Worm (Caenorhabditis elegans) whole organism, L2 larva: ENCODE data around the gene T19B10.12.

Experiments used
- F13H6.1 ChIP-seq: sonication (generic microtip); optimal IDR thresholded peaks from 2 replicates; lab custom pipeline; 2016; ENCODE audit warnings: missing genetic modification characterization, missing compliant biosample characterization
- R02D3.7 ChIP-seq: fragments of 150-350 bp; optimal IDR thresholded peaks from 2 replicates; lab custom pipeline; 2014; ENCODE audit warnings: missing biosample characterization, missing genetic modification characterization
- Y55F3AM.14 ChIP-seq: fragments of 200-800 bp; sonication (Bioruptor generic); optimal IDR thresholded peaks from 2 replicates; lab custom pipeline; 2018; ENCODE audit warnings: mild to moderate bottlenecking, missing genetic modification characterization, missing compliant biosample characterization
- ZK546.5 ChIP-seq: sonication (generic microtip); optimal IDR thresholded peaks from 2 replicates; lab custom pipeline; 2017; ENCODE audit warnings: missing biosample characterization, missing genetic modification characterization
- alr-1 ChIP-seq: fragments of 150-350 bp; optimal IDR thresholded peaks from 2 replicates; lab custom pipeline; 2014; ENCODE audit warnings: missing biosample characterization, missing genetic modification characterization
- aly-2 ChIP-seq: fragments of 150-350 bp; optimal IDR thresholded peaks from 2 replicates; lab custom pipeline; 2014; ENCODE audit warnings: missing biosample characterization, missing genetic modification characterization
- ama-1 ChIP-seq: fragments of 150-350 bp; optimal IDR thresholded peaks from 2 replicates; lab custom pipeline; 2018; ENCODE audit warnings: inconsistent platforms
- ceh-82 ChIP-seq: fragments of 150-350 bp; optimal IDR thresholded peaks from 2 replicates; lab custom pipeline; 2014; ENCODE audit warnings: missing biosample characterization, missing genetic modification characterization
- dmd-4 ChIP-seq: sonication (generic microtip); optimal IDR thresholded peaks from 2 replicates; lab custom pipeline; 2017; ENCODE audit warnings: missing biosample characterization, missing genetic modification characterization
- egl-27 ChIP-seq: sonication (generic microtip); optimal IDR thresholded peaks from 3 replicates; lab custom pipeline; 2017; ENCODE audit warnings: missing biosample characterization, missing genetic modification reagents, missing genetic modification characterization
- elt-3 ChIP-seq: sonication (generic microtip); optimal IDR thresholded peaks from 2 replicates; lab custom pipeline; 2017; ENCODE audit warnings: missing biosample characterization, missing genetic modification characterization
- fos-1 ChIP-seq: fragments of 150-350 bp; optimal IDR thresholded peaks from 2 replicates; lab custom pipeline; 2014; ENCODE audit warnings: missing biosample characterization, missing genetic modification characterization
- gmeb-1 ChIP-seq: fragments of 150-350 bp; optimal IDR thresholded peaks from 2 replicates; lab custom pipeline; 2014; ENCODE audit warnings: missing biosample characterization, missing genetic modification characterization
- lin-13 ChIP-seq: fragments of 150-350 bp; optimal IDR thresholded peaks from 2 replicates; lab custom pipeline; 2014; ENCODE audit warnings: missing biosample characterization, missing genetic modification reagents, missing genetic modification characterization
- lin-39 ChIP-seq: fragments of 150-350 bp; optimal IDR thresholded peaks from 2 replicates; lab custom pipeline; 2014; ENCODE audit warnings: missing biosample characterization, missing genetic modification reagents, missing genetic modification characterization
- mab-5 ChIP-seq: fragments of 150-350 bp; optimal IDR thresholded peaks from 2 replicates; lab custom pipeline; 2014; ENCODE audit warnings: missing biosample characterization, missing genetic modification characterization
- mbf-1 ChIP-seq: sonication (generic microtip); optimal IDR thresholded peaks from 2 replicates; lab custom pipeline; 2017; ENCODE audit warnings: missing biosample characterization, missing genetic modification characterization
- mdl-1 ChIP-seq, 2 experiments: fragments of 150-350 bp in 1 of 2; sonication (generic microtip) in 1 of 2; optimal IDR thresholded peaks; 2 replicates each; lab custom pipeline; 2017; ENCODE audit warnings: missing biosample characterization in 2 of 2, missing genetic modification characterization in 2 of 2
- nhr-10 ChIP-seq: sonication (generic microtip); optimal IDR thresholded peaks from 2 replicates; lab custom pipeline; 2017; ENCODE audit warnings: missing biosample characterization, missing genetic modification characterization
- nhr-11 ChIP-seq: fragments of 150-350 bp; optimal IDR thresholded peaks from 2 replicates; lab custom pipeline; 2014; ENCODE audit warnings: missing biosample characterization, missing genetic modification characterization
- nhr-129 ChIP-seq: fragments of 150-350 bp; optimal IDR thresholded peaks from 2 replicates; lab custom pipeline; 2014; ENCODE audit warnings: missing biosample characterization, missing genetic modification characterization
- nhr-21 ChIP-seq: fragments of 150-350 bp; optimal IDR thresholded peaks from 2 replicates; lab custom pipeline; 2014; ENCODE audit warnings: missing biosample characterization, missing genetic modification characterization
- nhr-23 ChIP-seq: fragments of 150-350 bp; optimal IDR thresholded peaks from 2 replicates; lab custom pipeline; 2014; ENCODE audit warnings: missing biosample characterization, missing genetic modification reagents, missing genetic modification characterization
- nhr-237 ChIP-seq: fragments of 150-350 bp; optimal IDR thresholded peaks from 2 replicates; lab custom pipeline; 2014; ENCODE audit warnings: missing biosample characterization, missing genetic modification characterization
- nhr-25 ChIP-seq: fragments of 150-350 bp; sonication (generic microtip); optimal IDR thresholded peaks from 3 replicates; lab custom pipeline; 2014; ENCODE audit warnings: missing biosample characterization, missing genetic modification characterization
- nhr-6 ChIP-seq: fragments of 150-350 bp; optimal IDR thresholded peaks from 2 replicates; lab custom pipeline; 2014; ENCODE audit warnings: missing biosample characterization, missing genetic modification characterization
- peb-1 ChIP-seq: fragments of 150-350 bp; optimal IDR thresholded peaks from 2 replicates; lab custom pipeline; 2014; ENCODE audit warnings: missing biosample characterization, missing genetic modification characterization
- sem-4 ChIP-seq: fragments of 150-350 bp; optimal IDR thresholded peaks from 2 replicates; lab custom pipeline; 2014; ENCODE audit warnings: missing biosample characterization, missing genetic modification reagents, missing genetic modification characterization
- skn-1 ChIP-seq: sonication (generic microtip); optimal IDR thresholded peaks from 2 replicates; lab custom pipeline; 2017; ENCODE audit warnings: missing biosample characterization, missing genetic modification characterization
- sma-9 ChIP-seq, 2 experiments: fragments of 150-350 bp in 1 of 2; sonication (generic microtip) in 1 of 2; optimal IDR thresholded peaks; 2 replicates each; lab custom pipeline; 2014 to 2016; ENCODE audit warnings: missing genetic modification characterization in 2 of 2, mild to moderate bottlenecking in 1 of 2, missing biosample characterization in 1 of 2, missing compliant biosample characterization in 1 of 2, missing genetic modification reagents in 1 of 2, moderate library complexity in 1 of 2
- snpc-4 ChIP-seq: fragments of 150-350 bp; optimal IDR thresholded peaks from 2 replicates; lab custom pipeline; 2014; ENCODE audit warnings: missing biosample characterization, missing genetic modification characterization
- unc-55 ChIP-seq: fragments of 150-350 bp; sonication (generic microtip); optimal IDR thresholded peaks from 3 replicates; lab custom pipeline; 2014; ENCODE audit warnings: missing biosample characterization, missing genetic modification reagents, missing genetic modification characterization
- unc-62 ChIP-seq: fragments of 150-350 bp; optimal IDR thresholded peaks from 2 replicates; lab custom pipeline; 2014; ENCODE audit warnings: missing biosample characterization, missing genetic modification reagents, missing genetic modification characterization
- ztf-1 ChIP-seq: fragments of 200-800 bp; sonication (Bioruptor generic); conservative IDR thresholded peaks from 2 replicates; pipeline ENCODE4 v1.3.6; 2022; ENCODE audit warnings: missing genetic modification characterization, missing compliant biosample characterization
- ztf-11 ChIP-seq: sonication (generic microtip); optimal IDR thresholded peaks from 2 replicates; lab custom pipeline; 2017; ENCODE audit warnings: missing biosample characterization, missing genetic modification characterization

T19B10.12 gene

DNA sequence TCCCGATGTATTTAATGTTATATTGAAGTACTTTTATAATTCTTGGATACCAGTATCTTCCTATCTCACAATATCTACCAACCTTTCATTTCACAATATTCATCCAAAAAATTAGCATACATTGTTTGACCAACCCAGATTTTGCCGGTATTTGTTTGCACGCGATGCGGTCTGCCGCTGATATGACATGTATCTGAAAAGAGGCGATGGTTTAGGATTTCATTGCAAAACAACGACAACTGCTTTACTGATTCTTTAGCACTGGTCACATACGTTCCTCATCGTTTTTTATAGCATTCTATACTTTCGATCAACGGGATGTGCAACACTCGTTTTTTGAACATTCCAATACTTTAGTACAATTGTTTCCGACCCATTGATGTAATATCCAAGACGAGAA lies 3.0 kb upstream of the T19B10.12 start, which contains the start of gene mam-4:
mam-4 (plus strand) TSS at position 301 of the 400 bp plus-strand sequence.
- TF ChIP-seq nhr-23 (tag; lab: Kevin White, UChicago), result no peak
- TF ChIP-seq, all 48 proteins: peak for 0

- TF ChIP-seq F13H6.1 (tag; lab: Kevin White, UChicago) (no peak), lin-13 (GFP tag; lab: Kevin White, UChicago) (no peak), snpc-4 (no peak), ZK546.5 (tag; lab: Kevin White, UChicago) (no peak), ama-1 (lab: Kevin White, UChicago) (no peak), ztf-11 (tag; lab: Kevin White, UChicago) (no peak), alr-1 (tag; lab: Kevin White, UChicago) (no peak), ztf-1 (GFP tag; lab: Robert Waterston, UW) (no peak), peb-1 (tag; lab: Kevin White, UChicago) (no peak), elt-3 (tag; lab: Kevin White, UChicago) (no peak), gmeb-1 (no peak), dmd-4 (tag; lab: Kevin White, UChicago) (no peak), lin-39 (no peak), nhr-25 (tag; lab: Kevin White, UChicago) (no peak), mdl-1 (tag; optimal IDR thresholded peaks at IDR 0.05; lab: Kevin White, UChicago) (no peak), Y55F3AM.14 (no peak), nhr-23 (tag; lab: Kevin White, UChicago) (no peak)
Measured at ce11 chrV:11251798-11252197, 963 bp downstream of the T19B10.12 start.

ce11 chrV:11252429-11252828 lies 1.6 kb downstream of the T19B10.12 start, which contains the start of gene srsx-33:
TSS of gene srsx-33 (minus strand) at chrV:11252529.
- TF ChIP-seq egl-27 (tag; lab: Kevin White, UChicago), result no peak
- no peak for TF ChIP-seq unc-55 (GFP tag; lab: Kevin White, UChicago)

DNA sequence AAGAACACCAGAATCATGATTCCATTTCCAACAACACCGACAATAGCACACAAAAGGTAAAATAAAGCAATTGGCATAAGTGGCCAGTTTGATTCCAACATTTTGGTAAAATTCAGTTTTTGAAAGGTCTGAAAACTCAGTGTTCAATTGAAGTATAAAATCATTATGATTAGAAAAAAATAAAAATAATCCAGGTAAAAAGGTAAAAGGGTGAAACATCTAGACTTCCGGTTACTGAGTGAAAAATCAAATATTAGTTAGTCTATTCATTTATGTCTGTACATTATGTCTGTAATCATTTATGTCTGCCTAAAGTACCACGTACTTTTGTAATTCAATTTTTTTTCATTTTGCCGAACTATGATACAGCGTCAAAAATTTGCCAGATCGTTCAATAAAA lies 4.1 kb downstream of the T19B10.12 start, which contains the start of gene srsx-31:
srsx-31 (minus strand) TSS at position 101 of the 400 bp plus-strand sequence.
- no peak for TF ChIP-seq F13H6.1 (tag; lab: Kevin White, UChicago)
- no peak for TF ChIP-seq nhr-10 (tag; lab: Kevin White, UChicago)
- TF ChIP-seq mdl-1 (tag; optimal IDR thresholded peaks at IDR 0.05; lab: Kevin White, UChicago), result no peak
- no peak for TF ChIP-seq mab-5 (tag; lab: Kevin White, UChicago)
- no peak for TF ChIP-seq ztf-1 (GFP tag; lab: Robert Waterston, UW)
- TF ChIP-seq ZK546.5 (tag; lab: Kevin White, UChicago), result no peak
- TF ChIP-seq, all 48 proteins: peak for 0

DNA sequence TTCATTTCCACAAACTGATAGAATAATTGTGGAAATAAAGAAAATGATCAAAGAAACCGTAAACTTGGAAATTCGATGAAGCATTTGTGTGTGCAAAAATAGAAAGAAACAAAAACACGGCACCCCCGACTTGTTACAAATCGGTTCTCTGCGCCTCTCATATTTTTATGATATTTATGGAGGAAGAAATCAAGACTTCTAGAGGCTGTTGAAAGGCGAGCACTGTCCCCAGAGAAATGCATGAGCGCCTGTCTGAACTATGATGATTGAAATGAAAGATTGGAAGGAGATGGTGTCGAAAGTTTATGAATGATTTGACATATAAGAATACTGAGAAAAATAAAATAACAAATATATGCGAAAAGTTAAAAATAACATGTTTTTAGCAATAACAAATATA lies 8.1 kb downstream of the T19B10.12 start, which contains the start of gene lgc-36:
lgc-36 (minus strand) TSS at position 101 of the 400 bp plus-strand sequence.
- TF ChIP-seq nhr-129 (tag; lab: Kevin White, UChicago) (no peak), snpc-4 (no peak), ZK546.5 (tag; lab: Kevin White, UChicago) (no peak), egl-27 (tag; lab: Kevin White, UChicago) (no peak), nhr-11 (no peak), fos-1 (tag; lab: Kevin White, UChicago) (no peak), F13H6.1 (tag; lab: Kevin White, UChicago) (no peak), peb-1 (tag; lab: Kevin White, UChicago) (no peak), ceh-82 (tag; lab: Kevin White, UChicago) (no peak), sma-9 (GFP tag; optimal IDR thresholded peaks at IDR 0.05; lab: Kevin White, UChicago) (no peak), sma-9 (tag; optimal IDR thresholded peaks at IDR 0.05; lab: Kevin White, UChicago) (no peak)
- TF ChIP-seq, all 48 proteins: peak for 0

DNA sequence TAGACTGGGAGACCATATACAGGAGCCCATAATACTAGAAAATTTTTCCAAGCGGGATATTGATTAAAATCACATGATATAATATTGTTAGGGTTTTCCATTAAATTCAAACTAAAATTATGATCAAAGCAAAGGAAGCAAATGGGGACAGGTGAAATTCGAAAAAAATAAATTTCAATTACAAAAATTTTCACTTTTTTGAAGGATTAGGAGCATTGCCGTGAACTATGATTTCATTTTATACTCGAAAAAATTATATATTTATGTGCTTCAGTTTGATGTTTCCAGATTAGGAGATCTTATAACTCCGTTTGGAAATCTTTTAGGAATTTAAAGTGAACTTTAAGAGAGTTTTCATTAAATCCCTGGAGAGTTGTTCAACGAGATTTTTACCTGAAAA lies 9.8 kb downstream of the T19B10.12 start, which contains the start of gene F07B10.7:
F07B10.7 (minus strand) TSS at position 101 of the 400 bp plus-strand sequence.
- TF ChIP-seq snpc-4 (no peak), nhr-25 (tag; lab: Kevin White, UChicago) (no peak), nhr-21 (tag; lab: Kevin White, UChicago) (no peak), alr-1 (tag; lab: Kevin White, UChicago) (no peak), mdl-1 (tag; optimal IDR thresholded peaks at IDR 0.05; lab: Kevin White, UChicago) (no peak), ZK546.5 (tag; lab: Kevin White, UChicago) (no peak), unc-62 (GFP tag; lab: Kevin White, UChicago) (no peak), aly-2 (no peak), nhr-6 (tag; lab: Kevin White, UChicago) (no peak), mbf-1 (tag; lab: Kevin White, UChicago) (no peak), ztf-11 (tag; lab: Kevin White, UChicago) (no peak), dmd-4 (tag; lab: Kevin White, UChicago) (no peak), F13H6.1 (tag; lab: Kevin White, UChicago) (no peak), skn-1 (no peak), gmeb-1 (no peak), peb-1 (tag; lab: Kevin White, UChicago) (no peak), R02D3.7 (tag; lab: Kevin White, UChicago) (no peak), sem-4 (tag; lab: Kevin White, UChicago) (no peak), nhr-237 (tag; lab: Kevin White, UChicago) (no peak), unc-55 (GFP tag; lab: Kevin White, UChicago) (no peak)
